Worm (Caenorhabditis elegans): ENCODE data around the gene twk-18.

twk-18 gene

ce11 chrX:9034310-9034709, 46.4 kb downstream of the twk-18 start, which contains the start of gene nep-22:
nep-22 (plus strand) TSS chrX:9034554.
- TF ChIP-seq pqm-1 (tag; optimal IDR thresholded peaks at IDR 0.05) (peak; percentile 40), elt-1 (tag; optimal IDR thresholded peaks at IDR 0.05) (no peak), mml-1 (tag; optimal IDR thresholded peaks at IDR 0.05) (no peak), sea-2 (GFP tag; optimal IDR thresholded peaks at IDR 0.05) (no peak), elt-2 (tag; optimal IDR thresholded peaks at IDR 0.05) (peak; percentile 80), ceh-9 (tag; optimal IDR thresholded peaks at IDR 0.05) (no peak)

ce11 chrX:9035142-9035541, 47.2 kb downstream of the twk-18 start:
- no peak for TF ChIP-seq lin-39 (tag; optimal IDR thresholded peaks at IDR 0.05)
- peak; percentile 80 for TF ChIP-seq pqm-1 (tag; optimal IDR thresholded peaks at IDR 0.05)
- TF ChIP-seq elt-2 (tag; optimal IDR thresholded peaks at IDR 0.05), result peak; percentile 82
- peak; percentile 74 for TF ChIP-seq skn-1 (tag; optimal IDR thresholded peaks at IDR 0.05)
- no peak for TF ChIP-seq mml-1 (tag; optimal IDR thresholded peaks at IDR 0.05)

- TF ChIP-seq ztf-11 (tag; optimal IDR thresholded peaks at IDR 0.05), result no peak
- no peak for TF ChIP-seq lsy-12 (tag; optimal IDR thresholded peaks at IDR 0.05)
- peak; percentile 73 for TF ChIP-seq elt-2 (tag; optimal IDR thresholded peaks at IDR 0.05)
- TF ChIP-seq unc-62 (GFP tag; optimal IDR thresholded peaks at IDR 0.05), result no peak
- no peak for TF ChIP-seq nfya-1 (tag; optimal IDR thresholded peaks at IDR 0.05; ENCODE audit: insufficient read depth)
- no peak for TF ChIP-seq nhr-12 (tag; optimal IDR thresholded peaks at IDR 0.05)
- TF ChIP-seq pqm-1 (tag; optimal IDR thresholded peaks at IDR 0.05), result peak; percentile 58
- no peak for TF ChIP-seq ceh-82 (tag; optimal IDR thresholded peaks at IDR 0.05)
- TF ChIP-seq nhr-237 (tag; optimal IDR thresholded peaks at IDR 0.05), result no peak
- TF ChIP-seq mdl-1 (tag; optimal IDR thresholded peaks at IDR 0.05), result no peak
- no peak for TF ChIP-seq egl-27 (tag; optimal IDR thresholded peaks at IDR 0.05)
These were observed 48.3 kb downstream of the twk-18 start for ce11 chrX:9036237-9036636.
